Worm (Caenorhabditis elegans) whole organism, L4/young adult: ENCODE results near the gene Y43F8B.25.

Source experiments
- W03F9.2 ChIP-seq: fragments of 150-350 bp; optimal IDR thresholded peaks from 2 replicates; lab custom pipeline; 2014; ENCODE audit warnings: missing biosample characterization, missing genetic modification characterization
- dao-5 ChIP-seq: sonication (generic microtip); optimal IDR thresholded peaks from 2 replicates; lab custom pipeline; 2016; ENCODE audit warnings: missing genotype, missing genetic modification characterization, moderate library complexity, missing compliant biosample characterization
- him-1 ChIP-seq: sonication (generic microtip); optimal IDR thresholded peaks from 2 replicates; lab custom pipeline; 2016; ENCODE audit warnings: missing genotype, missing genetic modification reagents, missing genetic modification characterization, missing compliant biosample characterization

- TF ChIP-seq him-1 (tag; lab: Kevin White, UChicago) (no peak), W03F9.2 (no peak), dao-5 (tag; lab: Kevin White, UChicago) (no peak)
Observed at ce11 chrV:19433806-19434437, 28.8 kb upstream of the Y43F8B.25 start, which contains the start of gene C25F9.16.
